Fruit fly (Drosophila melanogaster) whole organism, embryonic: ENCODE measurements around the gene w.

ENCODE experiments used
- Ada2b ChIP-seq: fragments of 200-800 bp; sonication (Bioruptor generic); IDR thresholded peaks from 2 replicates; pipeline ENCODE4 v1.3.6; 2022; ENCODE audit warnings: missing biosample characterization, missing genetic modification characterization
- Aef1 ChIP-seq: fragments of 200-800 bp; sonication (Bioruptor generic); IDR thresholded peaks from 3 replicates; pipeline ENCODE4 v1.3.6; 2022; ENCODE audit warnings: missing biosample characterization, missing genetic modification characterization
- Atf6 ChIP-seq: fragments of 200-800 bp; sonication (Bioruptor generic); IDR thresholded peaks from 2 replicates; pipeline ENCODE4 v1.3.6; 2022; ENCODE audit warnings: missing biosample characterization, missing genetic modification characterization
- CG10366 ChIP-seq: fragments of 200-800 bp; sonication (Bioruptor generic); IDR thresholded peaks from 2 replicates; pipeline ENCODE4 v1.3.6; 2022; ENCODE audit warnings: missing biosample characterization, missing genetic modification characterization
- CG11504 ChIP-seq: fragments of 200-800 bp; sonication (Bioruptor generic); optimal IDR thresholded peaks from 3 replicates; lab custom pipeline; 2019; ENCODE audit warnings: missing biosample characterization, mild to moderate bottlenecking, missing genetic modification characterization, moderate library complexity
- CG11695 ChIP-seq: fragments of 200-800 bp; sonication (Bioruptor generic); IDR thresholded peaks from 3 replicates; pipeline ENCODE4 v1.3.6; 2022; ENCODE audit warnings: missing biosample characterization, missing genetic modification characterization
- CG11696 ChIP-seq: fragments of 200-800 bp; sonication (Bioruptor generic); IDR thresholded peaks from 2 replicates; pipeline ENCODE4 v1.3.6; 2022; ENCODE audit warnings: missing biosample characterization, missing genetic modification characterization
- CG14050 ChIP-seq: fragments of 200-800 bp; sonication (Bioruptor generic); IDR thresholded peaks from 3 replicates; pipeline ENCODE4 v1.3.6; 2022; ENCODE audit warnings: missing biosample characterization, missing genetic modification characterization
- CG15514 ChIP-seq: fragments of 200-800 bp; sonication (Bioruptor generic); optimal IDR thresholded peaks from 3 replicates; lab custom pipeline; 2017; ENCODE audit warnings: missing biosample characterization, missing genetic modification characterization, mild to moderate bottlenecking, moderate library complexity, missing genetic modification reagents
- CG1603 ChIP-seq: fragments of 200-800 bp; sonication (Bioruptor generic); optimal IDR thresholded peaks from 2 replicates; lab custom pipeline; 2019; ENCODE audit warnings: missing biosample characterization, mild to moderate bottlenecking, missing genetic modification characterization, moderate library complexity
- CG16813 ChIP-seq: fragments of 200-800 bp; sonication (Bioruptor generic); IDR thresholded peaks from 3 replicates; pipeline ENCODE4 v1.3.6; 2022; ENCODE audit warnings: missing biosample characterization, missing genetic modification characterization; ENCODE audit not compliant: partially characterized antibody
- CG17328 ChIP-seq: fragments of 200-800 bp; sonication (Bioruptor generic); IDR thresholded peaks from 2 replicates; pipeline ENCODE4 v1.3.6; 2022; ENCODE audit warnings: missing biosample characterization, missing genetic modification characterization
- CG34422 ChIP-seq: fragments of 200-800 bp; sonication (Bioruptor generic); IDR thresholded peaks from 3 replicates; pipeline ENCODE4 v1.3.6; 2022; ENCODE audit warnings: missing biosample characterization, missing genetic modification characterization
- CG6689 ChIP-seq: fragments of 200-800 bp; sonication (Bioruptor generic); IDR thresholded peaks from 2 replicates; pipeline ENCODE4 v1.3.6; 2022; ENCODE audit warnings: missing biosample characterization, missing genetic modification characterization
- CG7271 ChIP-seq: fragments of 200-800 bp; sonication (Bioruptor generic); optimal IDR thresholded peaks from 2 replicates; lab custom pipeline; 2018; ENCODE audit warnings: missing biosample characterization, mild to moderate bottlenecking, missing genetic modification characterization, moderate library complexity
- CG7372 ChIP-seq: fragments of 200-800 bp; sonication (Bioruptor generic); IDR thresholded peaks from 2 replicates; pipeline ENCODE4 v1.3.6; 2022; ENCODE audit warnings: missing biosample characterization, missing genetic modification characterization
- CG8924 ChIP-seq: fragments of 200-800 bp; optimal IDR thresholded peaks from 3 replicates; lab custom pipeline; 2019; ENCODE audit warnings: missing biosample characterization, mild to moderate bottlenecking, missing genetic modification characterization, moderate library complexity
- CTCF ChIP-seq: fragments of 200-800 bp; sonication (Bioruptor generic); optimal IDR thresholded peaks from 2 replicates; lab custom pipeline; 2017; ENCODE audit warnings: missing biosample characterization, mild to moderate bottlenecking, missing genetic modification characterization, moderate library complexity
- Dek ChIP-seq: fragments of 200-800 bp; sonication (Bioruptor generic); optimal IDR thresholded peaks from 3 replicates; lab custom pipeline; 2019; ENCODE audit warnings: missing biosample characterization, mild to moderate bottlenecking, missing genetic modification characterization, moderate library complexity
- Dll ChIP-seq: fragments of 200-800 bp; sonication (Bioruptor generic); IDR thresholded peaks from 4 replicates; pipeline ENCODE4 v1.3.6; 2022; ENCODE audit warnings: missing biosample characterization, missing genetic modification characterization; ENCODE audit not compliant: partially characterized antibody
- E2f2 ChIP-seq: fragments of 200-800 bp; sonication (Bioruptor generic); IDR thresholded peaks from 2 replicates; pipeline ENCODE4 v1.3.6; 2022; ENCODE audit warnings: missing biosample characterization, missing genetic modification characterization
- Fer1 ChIP-seq: fragments of 200-800 bp; sonication (Bioruptor generic); optimal IDR thresholded peaks from 2 replicates; lab custom pipeline; 2017; ENCODE audit warnings: missing biosample characterization, mild to moderate bottlenecking, missing genetic modification characterization
- H2.0 ChIP-seq: fragments of 200-800 bp; sonication (Bioruptor generic); IDR thresholded peaks from 2 replicates; pipeline ENCODE4 v1.3.6; 2022; ENCODE audit warnings: missing biosample characterization, missing genetic modification characterization
- Hsf ChIP-seq: fragments of 200-800 bp; sonication (Bioruptor generic); optimal IDR thresholded peaks from 3 replicates; lab custom pipeline; 2016; ENCODE audit warnings: missing biosample characterization, missing genetic modification characterization
- Kr ChIP-seq: fragments of 200-800 bp; sonication (Bioruptor generic); optimal IDR thresholded peaks from 2 replicates; lab custom pipeline; 2017; ENCODE audit warnings: missing biosample characterization, mild to moderate bottlenecking, missing genetic modification characterization
- Oli ChIP-seq: fragments of 200-800 bp; sonication (Bioruptor generic); optimal IDR thresholded peaks from 2 replicates; lab custom pipeline; 2018; ENCODE audit warnings: missing biosample characterization, mild to moderate bottlenecking, missing genetic modification characterization, moderate library complexity
- PHDP ChIP-seq: fragments of 200-800 bp; sonication (Bioruptor generic); optimal IDR thresholded peaks from 3 replicates; lab custom pipeline; 2018; ENCODE audit warnings: missing biosample characterization, mild to moderate bottlenecking, missing genetic modification characterization, moderate library complexity
- Ptx1 ChIP-seq: fragments of 200-800 bp; sonication (Bioruptor generic); IDR thresholded peaks from 2 replicates; pipeline ENCODE4 v1.3.6; 2022; ENCODE audit warnings: missing biosample characterization, missing genetic modification characterization
- Rfx ChIP-seq: fragments of 200-800 bp; sonication (Bioruptor generic); IDR thresholded peaks from 2 replicates; pipeline ENCODE4 v1.3.6; 2022; ENCODE audit warnings: missing biosample characterization, missing genetic modification characterization
- Sox102F ChIP-seq: fragments of 200-800 bp; sonication (Bioruptor generic); optimal IDR thresholded peaks from 2 replicates; lab custom pipeline; 2018; ENCODE audit warnings: missing biosample characterization, mild to moderate bottlenecking, missing genetic modification characterization, moderate library complexity
- Sry-δ ChIP-seq: fragments of 200-800 bp; sonication (Bioruptor generic); optimal IDR thresholded peaks from 2 replicates; lab custom pipeline; 2016; ENCODE audit warnings: missing biosample characterization, missing genetic modification characterization
- Xbp1 ChIP-seq: fragments of 200-800 bp; sonication (Bioruptor generic); optimal IDR thresholded peaks from 3 replicates; lab custom pipeline; 2016; ENCODE audit warnings: missing biosample characterization, mild to moderate bottlenecking, missing genetic modification characterization
- Xrp1 ChIP-seq: fragments of 200-800 bp; sonication (Bioruptor generic); IDR thresholded peaks from 2 replicates; pipeline ENCODE4 v1.3.6; 2022; ENCODE audit warnings: missing biosample characterization, missing genetic modification characterization
- cg ChIP-seq: fragments of 200-800 bp; sonication (Bioruptor generic); optimal IDR thresholded peaks from 3 replicates; lab custom pipeline; 2019; ENCODE audit warnings: missing biosample characterization, mild to moderate bottlenecking, missing genetic modification characterization, moderate library complexity
- dysf ChIP-seq: fragments of 200-800 bp; sonication (Bioruptor generic); IDR thresholded peaks from 3 replicates; pipeline ENCODE4 v1.3.6; 2022; ENCODE audit warnings: missing biosample characterization, missing genetic modification characterization
- ewg ChIP-seq: fragments of 200-800 bp; sonication (Bioruptor generic); optimal IDR thresholded peaks from 3 replicates; lab custom pipeline; 2017; ENCODE audit warnings: mild to moderate bottlenecking, missing biosample characterization, missing genetic modification reagents, missing genetic modification characterization
- eyg ChIP-seq: fragments of 200-800 bp; sonication (Bioruptor generic); optimal IDR thresholded peaks from 3 replicates; lab custom pipeline; 2016; ENCODE audit warnings: missing biosample characterization, missing genetic modification characterization
- gem ChIP-seq: fragments of 200-800 bp; sonication (Bioruptor generic); optimal IDR thresholded peaks from 2 replicates; lab custom pipeline; 2019; ENCODE audit warnings: missing biosample characterization, mild to moderate bottlenecking, missing genetic modification characterization, moderate library complexity
- gsb ChIP-seq: fragments of 200-800 bp; sonication (Bioruptor generic); IDR thresholded peaks from 2 replicates; pipeline ENCODE4 v1.3.6; 2022; ENCODE audit warnings: missing biosample characterization, missing genetic modification characterization
- lmd ChIP-seq: fragments of 200-800 bp; sonication (Bioruptor generic); IDR thresholded peaks from 2 replicates; pipeline ENCODE4 v1.3.6; 2022; ENCODE audit warnings: missing biosample characterization, missing genetic modification characterization
- lov ChIP-seq, 2 experiments: fragments of 200-800 bp in 1 of 2; fragments of >200 bp in 1 of 2; sonication (Bioruptor generic) in 1 of 2; IDR thresholded peaks in 1 of 2; optimal IDR thresholded peaks in 1 of 2; 2 replicates in 1 of 2; 3 replicates in 1 of 2; pipeline versions ENCODE4 v1.3.6 to Lab custom; 2017 to 2022; ENCODE audit warnings: missing biosample characterization in 1 of 2, missing genetic modification characterization in 1 of 2
- onecut ChIP-seq: fragments of 200-800 bp; sonication (Bioruptor generic); IDR thresholded peaks from 2 replicates; pipeline ENCODE4 v1.3.6; 2022; ENCODE audit warnings: missing biosample characterization, missing genetic modification characterization
- pan ChIP-seq, 4 experiments: fragments of >200 bp in 3 of 4; fragments of 200-800 bp in 1 of 4; sonication (Bioruptor generic) in 1 of 4; optimal IDR thresholded peaks in 3 of 4; IDR thresholded peaks in 1 of 4; 2 replicates each; pipeline versions ENCODE4 v1.3.6 to Lab custom; 2017 to 2022; ENCODE audit warnings: missing biosample characterization in 2 of 4, missing genetic modification characterization in 2 of 4, mixed read lengths in 1 of 4
- pita ChIP-seq: fragments of 200-800 bp; sonication (Bioruptor generic); optimal IDR thresholded peaks from 2 replicates; lab custom pipeline; 2017; ENCODE audit warnings: missing biosample characterization, mild to moderate bottlenecking, missing genetic modification characterization
- rib ChIP-seq: fragments of 200-800 bp; sonication (Bioruptor generic); IDR thresholded peaks from 2 replicates; pipeline ENCODE4 v1.3.6; 2022; ENCODE audit warnings: missing biosample characterization, missing genetic modification characterization
- slbo ChIP-seq: fragments of 200-800 bp; sonication (Bioruptor generic); IDR thresholded peaks from 2 replicates; pipeline ENCODE4 v1.3.6; 2022; ENCODE audit warnings: missing biosample characterization, missing genetic modification characterization
- ttk ChIP-seq: fragments of 200-800 bp; sonication (Bioruptor generic); IDR thresholded peaks from 2 replicates; pipeline ENCODE4 v2.1.2; 2022; ENCODE audit warnings: missing biosample characterization, missing genetic modification characterization
- unpg ChIP-seq: fragments of 200-800 bp; sonication (Bioruptor generic); optimal IDR thresholded peaks from 3 replicates; lab custom pipeline; 2018; ENCODE audit warnings: missing biosample characterization, mild to moderate bottlenecking, missing genetic modification characterization, moderate library complexity

The w gene

dm6 chrX:2814423-2814822 lies 18.2 kb upstream of the w start:
- TF ChIP-seq CTCF (GFP tag; lab: Kevin White, UChicago) (peak; percentile 68), pan (optimal IDR thresholded peaks at IDR 0.05; lab: Kevin White, UChicago) (no peak), pan (GFP tag; optimal IDR thresholded peaks at IDR 0.05 in 1 of 2, IDR thresholded peaks at IDR 0.05 in 1 of 2) (no peak)

dm6 chrX:2813106-2813505 lies 16.8 kb upstream of the w start:
- TF ChIP-seq onecut (GFP tag; lab: Robert Waterston, UW): no peak
- no peak for TF ChIP-seq rib (GFP tag; lab: Robert Waterston, UW)
- peak; percentile 21 for TF ChIP-seq PHDP (tag; lab: Kevin White, UChicago)
- no peak for TF ChIP-seq CG11696 (GFP tag; lab: Robert Waterston, UW)
- TF ChIP-seq Kr (GFP tag; lab: Kevin White, UChicago): no peak
- TF ChIP-seq CG6689: 0 out of 2 replicates have a peak, but pooled peaks have one; percentile 16
- TF ChIP-seq Ada2b (GFP tag; lab: Robert Waterston, UW): 0 out of 2 replicates have a peak, but pooled peaks have one; percentile 24
- no peak for TF ChIP-seq CG10366
- 0 out of 3 replicates have a peak, but pooled peaks have one; percentile 9 for TF ChIP-seq CG14050
- TF ChIP-seq CG8924: no peak
- peak; percentile 38; the same call in 1 of the 2 replicates for TF ChIP-seq CG17328 (GFP tag; lab: Robert Waterston, UW)
- peak; percentile 47; the same call in 1 of the 3 replicates for TF ChIP-seq dysf (GFP tag; lab: Robert Waterston, UW)
- 0 out of 2 replicates have a peak, but pooled peaks have one; percentile 7 for TF ChIP-seq ttk (GFP tag; lab: Robert Waterston, UW)
- peak; percentile 14 for TF ChIP-seq Hsf
- peak; percentile 42 for TF ChIP-seq Xbp1
- no peak for TF ChIP-seq CG7271 (tag; lab: Kevin White, UChicago)
- peak; percentile 28 for TF ChIP-seq Oli (tag; lab: Kevin White, UChicago)
- no peak for TF ChIP-seq Sry-δ (GFP tag; lab: Kevin White, UChicago)
- TF ChIP-seq lmd (GFP tag; lab: Robert Waterston, UW): peak; percentile 47
- TF ChIP-seq Dll (GFP tag; lab: Robert Waterston, UW): no peak
- TF ChIP-seq pita (GFP tag; lab: Kevin White, UChicago): no peak
- TF ChIP-seq Ptx1 (GFP tag; lab: Robert Waterston, UW): 0 out of 2 replicates have a peak, but pooled peaks have one; percentile 20
- no peak for TF ChIP-seq lov (optimal IDR thresholded peaks at IDR 0.05; lab: Kevin White, UChicago)
- TF ChIP-seq lov (GFP tag; IDR thresholded peaks at IDR 0.05; lab: Robert Waterston, UW): no peak
- peak; percentile 15 for TF ChIP-seq CG11504
- 0 out of 2 replicates have a peak, but pooled peaks have one; percentile 17 for TF ChIP-seq Xrp1
- no peak for TF ChIP-seq CG16813 (GFP tag; lab: Robert Waterston, UW)
- no peak for TF ChIP-seq CG34422 (GFP tag; lab: Robert Waterston, UW)
- no peak for TF ChIP-seq CG15514
- 0 out of 2 replicates have a peak, but pooled peaks have one; percentile 6 for TF ChIP-seq CG7372 (GFP tag; lab: Robert Waterston, UW)
- TF ChIP-seq slbo (GFP tag; lab: Robert Waterston, UW): peak; percentile 54
- TF ChIP-seq E2f2 (GFP tag; lab: Robert Waterston, UW): 0 out of 2 replicates have a peak, but pooled peaks have one; percentile 14
- TF ChIP-seq CG1603 (tag; lab: Kevin White, UChicago): peak; percentile 40
- 0 out of 2 replicates have a peak, but pooled peaks have one; percentile 32 for TF ChIP-seq H2.0 (GFP tag; lab: Robert Waterston, UW)
- TF ChIP-seq Aef1 (GFP tag; lab: Robert Waterston, UW): no peak
- no peak for TF ChIP-seq eyg (GFP tag; lab: Kevin White, UChicago)
- TF ChIP-seq ewg: no peak
- TF ChIP-seq Atf6: peak; percentile 24; the same call in 1 of the 2 replicates
- no peak for TF ChIP-seq Fer1 (GFP tag; lab: Kevin White, UChicago)
- TF ChIP-seq CG11695 (GFP tag; lab: Robert Waterston, UW): 0 out of 3 replicates have a peak, but pooled peaks have one; percentile 18
- no peak for TF ChIP-seq cg
- peak; percentile 39 for TF ChIP-seq Sox102F (GFP tag; lab: Kevin White, UChicago)
- TF ChIP-seq gem (tag; lab: Kevin White, UChicago): peak; percentile 37
- no peak for TF ChIP-seq Dek (tag; lab: Kevin White, UChicago)
- TF ChIP-seq unpg (GFP tag; lab: Kevin White, UChicago): peak; percentile 37
- TF ChIP-seq Rfx (GFP tag; lab: Robert Waterston, UW): peak; percentile 34
- TF ChIP-seq gsb (GFP tag; lab: Robert Waterston, UW): no peak
